Worm (Caenorhabditis elegans) whole organism, young adult: Measurements from ENCODE around the gene ZK1321.1.
A peak's percentile ranks its signal among the peaks of the same experiment; 100 is the strongest.

Experiments used
- B0336.3 ChIP-seq: fragments of 200-800 bp; sonication (Bioruptor generic); IDR thresholded peaks from 2 replicates; pipeline ENCODE4 v1.3.6; 2022; ENCODE audit warnings: missing genetic modification characterization, missing compliant biosample characterization
- C17E4.6 ChIP-seq: fragments of 200-800 bp; sonication (Bioruptor generic); IDR thresholded peaks from 2 replicates; pipeline ENCODE4 v1.3.6; 2022; ENCODE audit warnings: missing genetic modification reagents, missing genetic modification characterization, missing compliant biosample characterization
- F10E7.11 ChIP-seq: sonication (generic microtip); optimal IDR thresholded peaks from 2 replicates; lab custom pipeline; 2017; ENCODE audit warnings: mild to moderate bottlenecking, missing genetic modification characterization, moderate library complexity, missing compliant biosample characterization
- F22D6.2 ChIP-seq: sonication (generic microtip); optimal IDR thresholded peaks from 2 replicates; lab custom pipeline; 2016; ENCODE audit warnings: mild to moderate bottlenecking, missing genetic modification characterization, missing compliant biosample characterization
- F23B12.7 ChIP-seq: sonication (generic microtip); optimal IDR thresholded peaks from 2 replicates; lab custom pipeline; 2017; ENCODE audit warnings: missing genetic modification characterization, mild to moderate bottlenecking, missing compliant biosample characterization, antibody characterized with exemption, moderate library complexity; ENCODE audit not compliant: insufficient read depth
- F33H1.4 ChIP-seq: fragments of 200-800 bp; sonication (Bioruptor generic); IDR thresholded peaks from 2 replicates; pipeline ENCODE4 v1.3.6; 2022; ENCODE audit warnings: missing genetic modification reagents, missing genetic modification characterization, missing compliant biosample characterization
- F49E8.2 ChIP-seq: sonication (generic microtip); optimal IDR thresholded peaks from 3 replicates; lab custom pipeline; 2017; ENCODE audit warnings: missing genetic modification characterization, mild to moderate bottlenecking, missing compliant biosample characterization, antibody characterized with exemption, moderate library complexity; ENCODE audit not compliant: insufficient read depth
- F52B5.7 ChIP-seq: sonication (generic microtip); optimal IDR thresholded peaks from 2 replicates; lab custom pipeline; 2016; ENCODE audit warnings: mild to moderate bottlenecking, missing genetic modification characterization, missing compliant biosample characterization
- K12H6.12 ChIP-seq: fragments of 200-800 bp; sonication (Bioruptor generic); optimal IDR thresholded peaks from 2 replicates; lab custom pipeline; 2018; ENCODE audit warnings: mild to moderate bottlenecking, missing genetic modification characterization, missing compliant biosample characterization
- Y53F4B.3 ChIP-seq: fragments of 200-800 bp; sonication (Bioruptor generic); IDR thresholded peaks from 2 replicates; pipeline ENCODE4 v1.3.6; 2022; ENCODE audit warnings: missing genetic modification reagents, missing genetic modification characterization, missing compliant biosample characterization
- Y95B8A.8 ChIP-seq: fragments of 200-800 bp; sonication (Bioruptor generic); IDR thresholded peaks from 2 replicates; pipeline ENCODE4 v1.3.6; 2022; ENCODE audit warnings: missing genetic modification reagents, missing genetic modification characterization, missing compliant biosample characterization
- ZK185.1 ChIP-seq: sonication (generic microtip); optimal IDR thresholded peaks from 2 replicates; lab custom pipeline; 2016; ENCODE audit warnings: mild to moderate bottlenecking, missing genetic modification characterization, missing compliant biosample characterization; ENCODE audit not compliant: poor library complexity, severe bottlenecking
- akir-1 ChIP-seq: fragments of 200-800 bp; sonication (Bioruptor generic); optimal IDR thresholded peaks from 2 replicates; lab custom pipeline; 2018; ENCODE audit warnings: mild to moderate bottlenecking, missing genetic modification characterization, moderate library complexity, missing compliant biosample characterization
- atf-7 ChIP-seq: sonication (generic microtip); optimal IDR thresholded peaks from 2 replicates; lab custom pipeline; 2017; ENCODE audit warnings: mild to moderate bottlenecking, missing genetic modification characterization, missing compliant biosample characterization
- athp-1 ChIP-seq: sonication (generic microtip); optimal IDR thresholded peaks from 2 replicates; lab custom pipeline; 2017; ENCODE audit warnings: mild to moderate bottlenecking, missing genetic modification characterization, missing compliant biosample characterization
- attf-5 ChIP-seq: fragments of 200-800 bp; sonication (Bioruptor generic); optimal IDR thresholded peaks from 2 replicates; lab custom pipeline; 2018; ENCODE audit warnings: mild to moderate bottlenecking, missing genetic modification characterization, missing compliant biosample characterization
- attf-6 ChIP-seq: fragments of 200-800 bp; sonication (Bioruptor generic); IDR thresholded peaks from 2 replicates; pipeline ENCODE4 v1.3.6; 2022; ENCODE audit warnings: missing genetic modification reagents, missing genetic modification characterization, missing compliant biosample characterization
- ceh-100 ChIP-seq: fragments of 200-800 bp; sonication (Bioruptor generic); IDR thresholded peaks from 2 replicates; pipeline ENCODE4 v1.3.6; 2022; ENCODE audit warnings: missing genetic modification reagents, missing genetic modification characterization, missing compliant biosample characterization
- ceh-27 ChIP-seq: fragments of 200-800 bp; sonication (Bioruptor generic); optimal IDR thresholded peaks from 2 replicates; lab custom pipeline; 2018; ENCODE audit warnings: mild to moderate bottlenecking, missing genetic modification characterization, moderate library complexity, missing compliant biosample characterization
- ceh-79 ChIP-seq: sonication (generic microtip); optimal IDR thresholded peaks from 2 replicates; lab custom pipeline; 2017; ENCODE audit warnings: mild to moderate bottlenecking, missing genetic modification characterization, missing compliant biosample characterization
- ceh-91 ChIP-seq: fragments of 200-800 bp; sonication (Bioruptor generic); IDR thresholded peaks from 2 replicates; pipeline ENCODE4 v1.3.6; 2022; ENCODE audit warnings: missing genetic modification reagents, missing genetic modification characterization, missing compliant biosample characterization
- efl-1 ChIP-seq: fragments of 150-350 bp; optimal IDR thresholded peaks from 2 replicates; lab custom pipeline; 2014; ENCODE audit warnings: missing biosample characterization, missing genetic modification reagents, missing genetic modification characterization
- fkh-3 ChIP-seq: sonication (generic microtip); optimal IDR thresholded peaks from 2 replicates; lab custom pipeline; 2016; ENCODE audit warnings: mild to moderate bottlenecking, missing genetic modification characterization, missing compliant biosample characterization
- hrde-1 ChIP-seq: sonication (generic microtip); optimal IDR thresholded peaks from 2 replicates; lab custom pipeline; 2016; ENCODE audit warnings: missing genetic modification characterization, mild to moderate bottlenecking, missing compliant biosample characterization, moderate library complexity, missing genotype, missing genetic modification reagents, borderline replicate concordance
- let-526 ChIP-seq: fragments of 200-800 bp; sonication (Bioruptor generic); IDR thresholded peaks from 2 replicates; pipeline ENCODE4 v1.3.6; 2022; ENCODE audit warnings: missing genetic modification reagents, missing genetic modification characterization, missing compliant biosample characterization
- let-607 ChIP-seq, 2 experiments: fragments of 200-800 bp in 1 of 2; sonication (Bioruptor generic) in 1 of 2; sonication (generic microtip) in 1 of 2; optimal IDR thresholded peaks; 2 replicates each; lab custom pipeline; 2016 to 2018; ENCODE audit warnings: mild to moderate bottlenecking in 2 of 2, missing compliant biosample characterization in 2 of 2, missing genetic modification characterization in 2 of 2, moderate library complexity in 2 of 2, missing genotype in 1 of 2
- lin-26 ChIP-seq: fragments of 200-800 bp; sonication (Bioruptor generic); IDR thresholded peaks from 2 replicates; pipeline ENCODE4 v1.3.6; 2022; ENCODE audit warnings: missing genetic modification reagents, missing genetic modification characterization, missing compliant biosample characterization
- lin-54 ChIP-seq: fragments of 200-800 bp; sonication (Bioruptor generic); optimal IDR thresholded peaks from 2 replicates; lab custom pipeline; 2018; ENCODE audit warnings: mild to moderate bottlenecking, missing genetic modification characterization, missing compliant biosample characterization
- lsy-27 ChIP-seq: sonication (generic microtip); optimal IDR thresholded peaks from 2 replicates; lab custom pipeline; 2017; ENCODE audit warnings: missing genetic modification characterization, mild to moderate bottlenecking, missing compliant biosample characterization, antibody characterized with exemption, missing genotype, borderline replicate concordance; ENCODE audit not compliant: insufficient read depth
- madf-10 ChIP-seq: sonication (generic microtip); optimal IDR thresholded peaks from 2 replicates; lab custom pipeline; 2016; ENCODE audit warnings: mild to moderate bottlenecking, missing genetic modification characterization, missing compliant biosample characterization
- madf-3 ChIP-seq: fragments of 200-800 bp; sonication (Bioruptor generic); IDR thresholded peaks from 2 replicates; pipeline ENCODE4 v1.3.6; 2022; ENCODE audit warnings: missing genetic modification reagents, missing genetic modification characterization, missing compliant biosample characterization
- madf-8 ChIP-seq: fragments of 200-800 bp; sonication (Bioruptor generic); conservative IDR thresholded peaks from 2 replicates; pipeline ENCODE4 v1.3.6; 2022; ENCODE audit warnings: missing genetic modification reagents, missing genetic modification characterization, missing compliant biosample characterization
- mxl-1 ChIP-seq: sonication (generic microtip); optimal IDR thresholded peaks from 2 replicates; lab custom pipeline; 2016; ENCODE audit warnings: missing genetic modification characterization, missing compliant biosample characterization
- nfyb-1 ChIP-seq: fragments of 200-800 bp; sonication (Bioruptor generic); IDR thresholded peaks from 2 replicates; pipeline ENCODE4 v1.3.6; 2022; ENCODE audit warnings: missing genetic modification reagents, missing genetic modification characterization, missing compliant biosample characterization
- nhr-80 ChIP-seq: sonication (generic microtip); optimal IDR thresholded peaks from 2 replicates; lab custom pipeline; 2016; ENCODE audit warnings: missing genetic modification characterization, missing compliant biosample characterization
- nhr-90 ChIP-seq: sonication (generic microtip); optimal IDR thresholded peaks from 2 replicates; lab custom pipeline; 2016; ENCODE audit warnings: missing genotype, mild to moderate bottlenecking, missing genetic modification characterization, missing compliant biosample characterization
- pha-4 ChIP-seq: fragments of 150-350 bp; sonication (generic microtip); optimal IDR thresholded peaks from 2 replicates; lab custom pipeline; 2014; ENCODE audit warnings: missing biosample characterization, missing genetic modification reagents, missing genetic modification characterization
- rpc-1 ChIP-seq, 2 experiments: fragments of 150-350 bp in 1 of 2; sonication (generic microtip) in 1 of 2; optimal IDR thresholded peaks; 2 replicates each; lab custom pipeline; 2014 to 2018; ENCODE audit warnings: missing biosample characterization in 1 of 2, missing genetic modification characterization in 1 of 2, missing genetic modification reagents in 1 of 2, missing genotype in 1 of 2
- sdz-38 ChIP-seq: sonication (generic microtip); optimal IDR thresholded peaks from 2 replicates; lab custom pipeline; 2016; ENCODE audit warnings: missing genotype, missing genetic modification characterization, missing compliant biosample characterization
- sea-2 ChIP-seq: fragments of 200-800 bp; sonication (Bioruptor generic); IDR thresholded peaks from 2 replicates; pipeline ENCODE4 v1.3.6; 2022; ENCODE audit warnings: missing genetic modification characterization, missing compliant biosample characterization
- tbp1 ChIP-seq: fragments of 200-800 bp; sonication (Bioruptor generic); optimal IDR thresholded peaks from 2 replicates; lab custom pipeline; 2018; ENCODE audit warnings: mild to moderate bottlenecking, missing genetic modification characterization, missing compliant biosample characterization
- tlf-1 ChIP-seq: fragments of 200-800 bp; sonication (Bioruptor generic); optimal IDR thresholded peaks from 2 replicates; lab custom pipeline; 2018; ENCODE audit warnings: mild to moderate bottlenecking, missing genetic modification characterization, missing compliant biosample characterization
- unc-62 ChIP-seq: fragments of 150-350 bp; optimal IDR thresholded peaks from 2 replicates; lab custom pipeline; 2014; ENCODE audit warnings: missing biosample characterization, missing genetic modification reagents, missing genetic modification characterization
- zfh-2 ChIP-seq: fragments of 200-800 bp; sonication (Bioruptor generic); conservative IDR thresholded peaks from 2 replicates; pipeline ENCODE4 v1.3.6; 2022; ENCODE audit warnings: missing genetic modification reagents, missing genetic modification characterization, missing compliant biosample characterization
- ztf-18 ChIP-seq: sonication (generic microtip); optimal IDR thresholded peaks from 2 replicates; lab custom pipeline; 2016; ENCODE audit warnings: missing genotype, mild to moderate bottlenecking, missing genetic modification characterization, missing compliant biosample characterization
- ztf-22 ChIP-seq: fragments of 200-800 bp; sonication (Bioruptor generic); optimal IDR thresholded peaks from 2 replicates; lab custom pipeline; 2018; ENCODE audit warnings: mild to moderate bottlenecking, missing genetic modification characterization, moderate library complexity, missing compliant biosample characterization
- ztf-28 ChIP-seq: fragments of 200-800 bp; sonication (Bioruptor generic); IDR thresholded peaks from 2 replicates; pipeline ENCODE4 v1.3.6; 2022; ENCODE audit warnings: missing genetic modification reagents, missing genetic modification characterization, missing compliant biosample characterization
- ztf-3 ChIP-seq: fragments of 200-800 bp; sonication (Bioruptor generic); optimal IDR thresholded peaks from 2 replicates; lab custom pipeline; 2018; ENCODE audit warnings: mild to moderate bottlenecking, missing genetic modification characterization, missing compliant biosample characterization
- ztf-6 ChIP-seq: fragments of 200-800 bp; sonication (Bioruptor generic); IDR thresholded peaks from 2 replicates; pipeline ENCODE4 v1.3.6; 2022; ENCODE audit warnings: missing genetic modification reagents, missing genetic modification characterization, missing compliant biosample characterization

The ZK1321.1 gene

DNA sequence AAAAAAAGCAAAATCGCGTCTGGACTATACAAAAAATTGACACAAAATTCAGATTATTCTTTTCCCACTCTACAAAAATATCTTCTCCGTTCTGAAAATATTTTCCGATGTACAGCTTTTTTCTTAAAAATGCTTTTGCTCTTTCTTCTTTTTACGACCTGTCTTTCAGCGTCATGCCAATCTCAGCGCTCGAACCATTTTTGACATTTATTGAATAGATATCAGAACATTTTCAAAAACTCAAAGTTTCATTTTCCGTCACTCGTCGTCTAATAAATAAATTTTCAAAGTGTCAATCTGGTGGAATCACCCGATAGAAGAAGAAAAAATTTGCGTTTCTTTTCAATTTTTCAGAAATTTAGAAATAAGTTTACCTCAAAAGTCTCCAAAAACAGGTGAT lies 12.4 kb upstream of the ZK1321.1 start:
- TF ChIP-seq F49E8.2 (tag; lab: Kevin White, UChicago) (no peak), ztf-3 (GFP tag; lab: Kevin White, UChicago) (no peak), sea-2 (GFP tag; lab: Robert Waterston, UW) (no peak), tlf-1 (peak; percentile 41), ztf-28 (GFP tag; lab: Robert Waterston, UW) (no peak), ZK185.1 (tag; lab: Kevin White, UChicago) (no peak), nfyb-1 (GFP tag; lab: Robert Waterston, UW) (peak; percentile 28; the same call in 1 of the 2 replicates), attf-6 (GFP tag; lab: Robert Waterston, UW) (no peak), rpc-1 (optimal IDR thresholded peaks at IDR 0.05; lab: Kevin White, UChicago) (no peak), rpc-1 (tag; optimal IDR thresholded peaks at IDR 0.05; lab: Kevin White, UChicago) (no peak), nhr-80 (peak; percentile 63), madf-10 (tag; lab: Kevin White, UChicago) (peak; percentile 2), efl-1 (GFP tag; lab: Kevin White, UChicago) (no peak), madf-8 (no peak), ceh-27 (GFP tag; lab: Kevin White, UChicago) (no peak), atf-7 (tag; lab: Kevin White, UChicago) (peak; percentile 22), C17E4.6 (GFP tag; lab: Robert Waterston, UW) (no peak), lin-26 (GFP tag; lab: Robert Waterston, UW) (no peak), madf-3 (GFP tag; lab: Robert Waterston, UW) (no peak), hrde-1 (tag; lab: Kevin White, UChicago) (no peak), ceh-91 (no peak), mxl-1 (tag; lab: Kevin White, UChicago) (no peak), ztf-6 (GFP tag; lab: Robert Waterston, UW) (no peak), Y53F4B.3 (no peak), ceh-100 (GFP tag; lab: Robert Waterston, UW) (no peak), F10E7.11 (no peak), Y95B8A.8 (no peak), B0336.3 (no peak), lin-54 (GFP tag; lab: Kevin White, UChicago) (peak; percentile 6), athp-1 (no peak), zfh-2 (GFP tag; lab: Robert Waterston, UW) (no peak), akir-1 (GFP tag; lab: Kevin White, UChicago) (no peak), F22D6.2 (tag; lab: Kevin White, UChicago) (no peak), ztf-18 (tag; lab: Kevin White, UChicago) (no peak), nhr-90 (no peak), F23B12.7 (tag; lab: Kevin White, UChicago) (no peak), lsy-27 (tag; lab: Kevin White, UChicago) (no peak), let-526 (GFP tag; lab: Robert Waterston, UW) (0 out of 2 replicates have a peak, but pooled peaks have one; percentile 17), F33H1.4 (GFP tag; lab: Robert Waterston, UW) (no peak), tbp1 (GFP tag; lab: Kevin White, UChicago) (peak; percentile 33), unc-62 (GFP tag; lab: Kevin White, UChicago) (peak; percentile 97), pha-4 (no peak), fkh-3 (tag; lab: Kevin White, UChicago) (no peak), K12H6.12 (tag; lab: Kevin White, UChicago) (no peak), attf-5 (no peak), ztf-22 (GFP tag; lab: Kevin White, UChicago) (peak; percentile 2), ceh-79 (tag; lab: Kevin White, UChicago) (no peak), sdz-38 (tag; lab: Kevin White, UChicago) (no peak), F52B5.7 (tag; lab: Kevin White, UChicago) (no peak), let-607 (tag; optimal IDR thresholded peaks at IDR 0.05; lab: Kevin White, UChicago) (peak; percentile 78 to 88)
